Fruit fly (Drosophila melanogaster): Measurements from ENCODE around the gene mri.

The mri gene

DNA sequence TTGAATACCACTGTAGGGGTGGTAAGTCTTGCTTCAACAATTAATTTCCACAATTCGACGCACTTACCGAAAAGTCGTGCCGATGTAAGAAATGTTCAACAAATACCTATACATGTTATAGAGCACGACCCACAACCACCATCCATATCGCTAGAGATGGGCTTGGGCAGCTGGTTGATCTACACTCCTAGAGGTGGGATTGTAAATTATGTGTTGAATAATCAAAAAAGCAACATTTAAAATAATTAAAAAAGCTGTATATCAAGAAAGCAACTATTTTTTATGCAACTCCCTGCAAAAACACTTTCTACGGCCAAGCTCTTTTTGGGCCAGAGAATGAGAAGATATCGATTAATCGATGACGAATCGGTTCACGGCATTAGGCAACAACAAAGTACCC, 15.7 kb upstream of the mri start, which contains the start of the genes CG34140, Mkp and Mtch (continued):
- peak; percentile 77 for TF ChIP-seq CG14014 (GFP tag; IDR thresholded peaks at IDR 0.05)
- TF ChIP-seq croc (GFP tag; conservative IDR thresholded peaks at IDR 0.05) = peak; percentile 59
- TF ChIP-seq ind (GFP tag; optimal IDR thresholded peaks at IDR 0.05) = peak; percentile 91
- peak; percentile 88; the same call in 2 of the 3 replicates for TF ChIP-seq zen2 (GFP tag; IDR thresholded peaks at IDR 0.05; ENCODE audit: partially characterized antibody)
- TF ChIP-seq Max (GFP tag; optimal IDR thresholded peaks at IDR 0.05) = peak; percentile 88
- no peak for TF ChIP-seq scrt (GFP tag; optimal IDR thresholded peaks at IDR 0.05)
- TF ChIP-seq CG13296 (GFP tag; optimal IDR thresholded peaks at IDR 0.05) = no peak
- peak; percentile 85 for TF ChIP-seq dm (GFP tag; optimal IDR thresholded peaks at IDR 0.05)
- peak; percentile 93 for TF ChIP-seq CG4617 (GFP tag; optimal IDR thresholded peaks at IDR 0.05; ENCODE audit: borderline replicate concordance)
- TF ChIP-seq salm (tag; optimal IDR thresholded peaks at IDR 0.05) = peak; percentile 68
- TF ChIP-seq lilli (GFP tag; optimal IDR thresholded peaks at IDR 0.05) = peak; percentile 96
- peak; percentile 95 for TF ChIP-seq CG2120 (GFP tag; optimal IDR thresholded peaks at IDR 0.05)
- TF ChIP-seq ac (GFP tag; optimal IDR thresholded peaks at IDR 0.05) = no peak
- peak; percentile 82 for TF ChIP-seq NC2β (GFP tag; optimal IDR thresholded peaks at IDR 0.05)
- TF ChIP-seq jigr1 (GFP tag; IDR thresholded peaks at IDR 0.05) = no peak
- no peak for TF ChIP-seq Sox102F (GFP tag; optimal IDR thresholded peaks at IDR 0.05)
- 0 out of 3 replicates have a peak, but pooled peaks have one; percentile 3 for TF ChIP-seq sr (GFP tag; IDR thresholded peaks at IDR 0.05)
- TF ChIP-seq vvl (GFP tag; IDR thresholded peaks at IDR 0.05) = peak; percentile 85
- TF ChIP-seq Nf-YC (tag; optimal IDR thresholded peaks at IDR 0.05) = no peak
- TF ChIP-seq Ets65A (GFP tag) = peak; percentile 99
- peak; percentile 78 for TF ChIP-seq Atf6 (GFP tag; IDR thresholded peaks at IDR 0.05)
- TF ChIP-seq CG10959 (GFP tag; IDR thresholded peaks at IDR 0.05) = peak; percentile 61; the same call in 1 of the 2 replicates
- no peak for TF ChIP-seq fru (optimal IDR thresholded peaks at IDR 0.05)
- TF ChIP-seq CG12769 (tag; optimal IDR thresholded peaks at IDR 0.05) = no peak
- peak; percentile 8 for TF ChIP-seq CG15073 (GFP tag; optimal IDR thresholded peaks at IDR 0.05)
- peak; percentile 92 for TF ChIP-seq trem (tag; optimal IDR thresholded peaks at IDR 0.05)
- TF ChIP-seq CG4328 (GFP tag; optimal IDR thresholded peaks at IDR 0.05) = peak; percentile 68
- no peak for TF ChIP-seq Eip74EF (GFP tag; optimal IDR thresholded peaks at IDR 0.05)
- TF ChIP-seq CG17612 (GFP tag; IDR thresholded peaks at IDR 0.05) = no peak
- TF ChIP-seq slp2 (GFP tag; optimal IDR thresholded peaks at IDR 0.05) = peak; percentile 70
- peak; percentile 56 for TF ChIP-seq HHEX (GFP tag; optimal IDR thresholded peaks at IDR 0.05)
- no peak for TF ChIP-seq dimm (GFP tag; IDR thresholded peaks at IDR 0.05)
- TF ChIP-seq cas (GFP tag; IDR thresholded peaks at IDR 0.05) = peak; percentile 77
- TF ChIP-seq ro (GFP tag; IDR thresholded peaks at IDR 0.05) = no peak
- no peak for TF ChIP-seq exex (tag; optimal IDR thresholded peaks at IDR 0.05)
- TF ChIP-seq lab (GFP tag; optimal IDR thresholded peaks at IDR 0.05) = no peak
- peak; percentile 72 for TF ChIP-seq Awh (GFP tag; IDR thresholded peaks at IDR 0.05)
- no peak; the same call in 2 of the 3 replicates for TF ChIP-seq B-H1 (GFP tag; IDR thresholded peaks at IDR 0.05)
- TF ChIP-seq CG15011 (GFP tag; optimal IDR thresholded peaks at IDR 0.05) = no peak
- peak; percentile 71 for TF ChIP-seq CG4360 (GFP tag; IDR thresholded peaks at IDR 0.05)
- TF ChIP-seq tup (GFP tag; optimal IDR thresholded peaks at IDR 0.05) = peak; percentile 84
- peak; percentile 89 for TF ChIP-seq CG32767 (GFP tag; IDR thresholded peaks at IDR 0.05)
- no peak for TF ChIP-seq Lpt (GFP tag; optimal IDR thresholded peaks at IDR 0.05)
- peak; percentile 69 for TF ChIP-seq CG5245 (GFP tag; optimal IDR thresholded peaks at IDR 0.05)
- peak; percentile 82 for TF ChIP-seq HLH3B (GFP tag; IDR thresholded peaks at IDR 0.05)
- TF ChIP-seq gro (GFP tag; optimal IDR thresholded peaks at IDR 0.05) = no peak
- peak; percentile 77 for TF ChIP-seq CG8388 (GFP tag; optimal IDR thresholded peaks at IDR 0.05)
- TF ChIP-seq tna (GFP tag; IDR thresholded peaks at IDR 0.05; ENCODE audit: partially characterized antibody) = peak; percentile 90
- TF ChIP-seq CG15601 (tag; optimal IDR thresholded peaks at IDR 0.05) = peak; percentile 79
- TF ChIP-seq CG3407 (GFP tag; optimal IDR thresholded peaks at IDR 0.05) = no peak
- peak; percentile 88 for TF ChIP-seq slbo (GFP tag; IDR thresholded peaks at IDR 0.05)
- peak; percentile 18 for TF ChIP-seq pfk (GFP tag; optimal IDR thresholded peaks at IDR 0.05)

Data from whole organism, embryonic.